Fruit fly (Drosophila melanogaster): Measurements from ENCODE around the gene CG17475.

DNA sequence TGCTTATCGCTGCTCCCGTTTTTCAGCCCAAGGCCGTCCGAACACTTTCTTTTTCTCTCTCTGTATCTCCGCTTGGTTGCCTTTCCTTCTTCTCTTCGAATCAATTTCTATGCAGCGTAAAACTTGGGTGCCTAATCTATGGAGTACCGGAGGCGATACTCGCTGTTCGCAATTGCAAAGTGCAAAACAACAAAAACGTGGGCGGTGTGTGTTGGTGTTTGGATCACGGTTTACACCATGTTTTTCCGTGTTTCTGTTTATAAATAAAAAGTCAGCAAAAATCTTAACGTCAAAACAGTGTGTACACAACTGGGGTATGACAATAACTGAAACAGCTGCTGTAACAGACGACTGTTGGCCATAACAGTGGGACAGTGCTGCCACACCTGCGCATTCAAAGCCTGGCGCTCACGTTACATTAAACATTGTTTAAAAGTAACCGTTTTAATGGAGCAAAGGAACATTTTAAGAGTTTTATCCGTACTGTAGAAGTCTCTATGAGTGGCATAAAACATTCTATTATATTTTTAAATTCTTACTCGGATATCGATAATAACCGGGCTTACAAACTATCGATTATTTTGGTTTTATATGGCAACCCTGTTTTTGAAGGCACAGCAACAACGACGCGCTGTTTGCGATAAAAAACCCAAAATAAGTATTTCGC, 19.0 kb upstream of the CG17475 start, which contains the start of the genes m-cup and Det:
- TF ChIP-seq psq (optimal IDR thresholded peaks at IDR 0.05) (no peak), CG8478 (optimal IDR thresholded peaks at IDR 0.05) (no peak)
